Fruit fly (Drosophila melanogaster) whole organism, embryonic: Measurements from ENCODE around the gene CG7289.
A peak's percentile ranks its signal among the peaks of the same experiment; 100 is the strongest.

Experiments used
- Bdp1 ChIP-seq: fragments of 200-800 bp; sonication (Bioruptor generic); optimal IDR thresholded peaks from 3 replicates; lab custom pipeline; 2016; ENCODE audit warnings: missing biosample characterization, missing genetic modification characterization
- Bgb ChIP-seq: fragments of 200-800 bp; sonication (Bioruptor generic); IDR thresholded peaks from 2 replicates; pipeline ENCODE4 v1.3.6; 2022; ENCODE audit warnings: missing biosample characterization, missing genetic modification characterization; ENCODE audit not compliant: partially characterized antibody
- CG10267 ChIP-seq: fragments of 200-800 bp; sonication (Bioruptor generic); optimal IDR thresholded peaks from 2 replicates; lab custom pipeline; 2018; ENCODE audit warnings: missing biosample characterization, mild to moderate bottlenecking, missing genetic modification characterization, moderate library complexity
- CG11560 ChIP-seq: fragments of 200-800 bp; sonication (Bioruptor generic); IDR thresholded peaks from 3 replicates; pipeline ENCODE4 v1.3.6; 2022; ENCODE audit warnings: missing biosample characterization, missing genetic modification characterization
- CG11723 ChIP-seq: fragments of 200-800 bp; sonication (Bioruptor generic); optimal IDR thresholded peaks from 2 replicates; lab custom pipeline; 2017; ENCODE audit warnings: missing biosample characterization, mild to moderate bottlenecking, missing genetic modification characterization
- CG12104 ChIP-seq: fragments of 200-800 bp; sonication (Bioruptor generic); optimal IDR thresholded peaks from 3 replicates; lab custom pipeline; 2016; ENCODE audit warnings: missing biosample characterization, missing genetic modification characterization
- CG12299 ChIP-seq: fragments of 200-800 bp; sonication (Bioruptor generic); optimal IDR thresholded peaks from 2 replicates; lab custom pipeline; 2018; ENCODE audit warnings: missing biosample characterization, mild to moderate bottlenecking, missing genetic modification characterization
- CG12942 ChIP-seq: fragments of 200-800 bp; sonication (Bioruptor generic); optimal IDR thresholded peaks from 3 replicates; lab custom pipeline; 2016; ENCODE audit warnings: missing biosample characterization, missing genetic modification characterization
- CG13424 ChIP-seq: fragments of 200-800 bp; sonication (Bioruptor generic); optimal IDR thresholded peaks from 2 replicates; lab custom pipeline; 2019; ENCODE audit warnings: missing biosample characterization, mild to moderate bottlenecking, missing genetic modification characterization, moderate library complexity
- CG15073 ChIP-seq: fragments of 200-800 bp; sonication (Bioruptor generic); optimal IDR thresholded peaks from 2 replicates; lab custom pipeline; 2016; ENCODE audit warnings: missing biosample characterization, missing genetic modification characterization
- CG17186 ChIP-seq: fragments of 200-800 bp; sonication (Bioruptor generic); optimal IDR thresholded peaks from 3 replicates; lab custom pipeline; 2017; ENCODE audit warnings: missing biosample characterization, missing genetic modification reagents, missing genetic modification characterization
- CG18764 ChIP-seq: fragments of 200-800 bp; sonication (Bioruptor generic); optimal IDR thresholded peaks from 3 replicates; lab custom pipeline; 2016; ENCODE audit warnings: missing biosample characterization, missing genetic modification characterization
- CG2120 ChIP-seq: fragments of 200-800 bp; sonication (Bioruptor generic); optimal IDR thresholded peaks from 3 replicates; lab custom pipeline; 2016; ENCODE audit warnings: missing biosample characterization, missing genetic modification characterization
- CG2129 ChIP-seq: fragments of 200-800 bp; sonication (Bioruptor generic); IDR thresholded peaks from 2 replicates; pipeline ENCODE4 v1.3.6; 2022; ENCODE audit warnings: missing biosample characterization, missing genetic modification characterization; ENCODE audit not compliant: partially characterized antibody
- CG2678 ChIP-seq: fragments of 200-800 bp; sonication (Bioruptor generic); optimal IDR thresholded peaks from 3 replicates; lab custom pipeline; 2019; ENCODE audit warnings: missing biosample characterization, mild to moderate bottlenecking, missing genetic modification characterization, moderate library complexity
- CG32767 ChIP-seq: fragments of 200-800 bp; sonication (Bioruptor generic); IDR thresholded peaks from 2 replicates; pipeline ENCODE4 v1.3.6; 2022; ENCODE audit warnings: missing biosample characterization, missing genetic modification characterization
- CG4730 ChIP-seq: fragments of 200-800 bp; sonication (Bioruptor generic); IDR thresholded peaks from 2 replicates; pipeline ENCODE4 v1.3.6; 2022; ENCODE audit warnings: missing biosample characterization, missing genetic modification characterization
- CG4854 ChIP-seq: fragments of 200-800 bp; sonication (Bioruptor generic); optimal IDR thresholded peaks from 2 replicates; lab custom pipeline; 2016; ENCODE audit warnings: missing biosample characterization, missing genetic modification characterization, inconsistent platforms
- CG5953 ChIP-seq: fragments of 200-800 bp; sonication (Bioruptor generic); IDR thresholded peaks from 2 replicates; pipeline ENCODE4 v1.3.6; 2022; ENCODE audit warnings: missing biosample characterization, missing genetic modification characterization
- CG7556 ChIP-seq: fragments of 200-800 bp; sonication (Bioruptor generic); optimal IDR thresholded peaks from 2 replicates; lab custom pipeline; 2017; ENCODE audit warnings: missing biosample characterization, mild to moderate bottlenecking, missing genetic modification characterization
- CG7928 ChIP-seq: fragments of 200-800 bp; sonication (Bioruptor generic); optimal IDR thresholded peaks from 2 replicates; lab custom pipeline; 2017; ENCODE audit warnings: missing biosample characterization, mild to moderate bottlenecking, missing genetic modification characterization
- CG8765 ChIP-seq: fragments of 200-800 bp; sonication (Bioruptor generic); IDR thresholded peaks from 2 replicates; pipeline ENCODE4 v1.3.6; 2022; ENCODE audit warnings: missing biosample characterization, missing genetic modification characterization
- CG9817 ChIP-seq: fragments of 200-800 bp; sonication (Bioruptor generic); optimal IDR thresholded peaks from 2 replicates; lab custom pipeline; 2018; ENCODE audit warnings: missing biosample characterization, mild to moderate bottlenecking, missing genetic modification characterization, moderate library complexity
- HHEX ChIP-seq: fragments of 200-800 bp; sonication (Bioruptor generic); optimal IDR thresholded peaks from 3 replicates; lab custom pipeline; 2017; ENCODE audit warnings: missing biosample characterization, mild to moderate bottlenecking, missing genetic modification characterization, missing genetic modification reagents
- Hr78 ChIP-seq, 2 experiments: fragments of 200-800 bp in 1 of 2; fragments of >200 bp in 1 of 2; sonication (Bioruptor generic) in 1 of 2; optimal IDR thresholded peaks; 2 replicates each; lab custom pipeline; 2017 to 2019; ENCODE audit warnings: missing biosample characterization in 2 of 2, missing genetic modification characterization in 2 of 2, mild to moderate bottlenecking in 1 of 2, moderate library complexity in 1 of 2
- MTF-1 ChIP-seq: fragments of 200-800 bp; sonication (Bioruptor generic); optimal IDR thresholded peaks from 2 replicates; lab custom pipeline; 2018; ENCODE audit warnings: missing biosample characterization, mild to moderate bottlenecking, missing genetic modification characterization, borderline replicate concordance
- Max ChIP-seq: fragments of 200-800 bp; sonication (Bioruptor generic); optimal IDR thresholded peaks from 2 replicates; lab custom pipeline; 2016; ENCODE audit warnings: missing biosample characterization, mild to moderate bottlenecking, missing genetic modification characterization
- Nf-YA ChIP-seq: fragments of 200-800 bp; sonication (Bioruptor generic); IDR thresholded peaks from 2 replicates; pipeline ENCODE4 v1.3.6; 2022; ENCODE audit warnings: missing biosample characterization, missing genetic modification characterization
- NfI ChIP-seq: fragments of 200-800 bp; sonication (Bioruptor generic); optimal IDR thresholded peaks from 3 replicates; lab custom pipeline; 2018; ENCODE audit warnings: missing biosample characterization, mild to moderate bottlenecking, missing genetic modification characterization, moderate library complexity
- Oli ChIP-seq: fragments of 200-800 bp; sonication (Bioruptor generic); optimal IDR thresholded peaks from 2 replicates; lab custom pipeline; 2018; ENCODE audit warnings: missing biosample characterization, mild to moderate bottlenecking, missing genetic modification characterization, moderate library complexity
- Pdp1 ChIP-seq, 2 experiments: fragments of 200-800 bp; sonication (Bioruptor generic); optimal IDR thresholded peaks; 3 replicates each; lab custom pipeline; 2016; ENCODE audit warnings: missing biosample characterization in 2 of 2, missing genetic modification characterization in 2 of 2, mild to moderate bottlenecking in 1 of 2, moderate library complexity in 1 of 2
- Six4 ChIP-seq: fragments of 200-800 bp; sonication (Bioruptor generic); optimal IDR thresholded peaks from 2 replicates; lab custom pipeline; 2016; ENCODE audit warnings: missing biosample characterization, missing genetic modification characterization
- Trl ChIP-seq, 3 experiments: fragments of >200 bp in 2 of 3; fragments of 200-800 bp in 1 of 3; sonication (Bioruptor generic) in 1 of 3; optimal IDR thresholded peaks; 2 replicates in 1 of 3; 3 replicates in 2 of 3; lab custom pipeline; 2016 to 2017; ENCODE audit warnings: missing biosample characterization in 1 of 3, missing genetic modification characterization in 1 of 3
- ab ChIP-seq: fragments of 200-800 bp; sonication (Bioruptor generic); optimal IDR thresholded peaks from 2 replicates; lab custom pipeline; 2016; ENCODE audit warnings: missing biosample characterization, missing genetic modification characterization
- az2 ChIP-seq: fragments of 200-800 bp; sonication (Bioruptor generic); optimal IDR thresholded peaks from 3 replicates; lab custom pipeline; 2016; ENCODE audit warnings: missing biosample characterization, missing genetic modification characterization
- br ChIP-seq: fragments of >200 bp; optimal IDR thresholded peaks from 2 replicates; lab custom pipeline; 2017
- cg ChIP-seq: fragments of 200-800 bp; sonication (Bioruptor generic); optimal IDR thresholded peaks from 3 replicates; lab custom pipeline; 2019; ENCODE audit warnings: missing biosample characterization, mild to moderate bottlenecking, missing genetic modification characterization, moderate library complexity
- dpn ChIP-seq, 2 experiments: fragments of 200-800 bp; sonication (Bioruptor generic); optimal IDR thresholded peaks; 3 replicates each; lab custom pipeline; 2016; ENCODE audit warnings: missing biosample characterization in 2 of 2, missing genetic modification characterization in 2 of 2
- exex ChIP-seq: fragments of 200-800 bp; sonication (Bioruptor generic); optimal IDR thresholded peaks from 4 replicates; lab custom pipeline; 2018; ENCODE audit warnings: missing biosample characterization, mild to moderate bottlenecking, missing genetic modification characterization, moderate library complexity
- fu2 ChIP-seq: fragments of 200-800 bp; sonication (Bioruptor generic); optimal IDR thresholded peaks from 2 replicates; lab custom pipeline; 2016; ENCODE audit warnings: missing biosample characterization, missing genetic modification characterization
- gem ChIP-seq: fragments of 200-800 bp; sonication (Bioruptor generic); optimal IDR thresholded peaks from 2 replicates; lab custom pipeline; 2019; ENCODE audit warnings: missing biosample characterization, mild to moderate bottlenecking, missing genetic modification characterization, moderate library complexity
- gfzf ChIP-seq: fragments of 200-800 bp; sonication (Bioruptor generic); optimal IDR thresholded peaks from 2 replicates; lab custom pipeline; 2016; ENCODE audit warnings: missing biosample characterization, mild to moderate bottlenecking, missing genetic modification characterization, moderate library complexity
- her ChIP-seq: fragments of 200-800 bp; sonication (Bioruptor generic); optimal IDR thresholded peaks from 2 replicates; lab custom pipeline; 2016; ENCODE audit warnings: missing biosample characterization, missing genetic modification characterization
- jing ChIP-seq: fragments of 200-800 bp; sonication (Bioruptor generic); optimal IDR thresholded peaks from 2 replicates; lab custom pipeline; 2018; ENCODE audit warnings: missing biosample characterization, mild to moderate bottlenecking, missing genetic modification characterization
- oc ChIP-seq: fragments of 200-800 bp; sonication (Bioruptor generic); optimal IDR thresholded peaks from 2 replicates; lab custom pipeline; 2018; ENCODE audit warnings: missing biosample characterization, mild to moderate bottlenecking, missing genetic modification characterization, moderate library complexity
- odd ChIP-seq: fragments of 200-800 bp; sonication (Bioruptor generic); optimal IDR thresholded peaks from 2 replicates; lab custom pipeline; 2017; ENCODE audit warnings: missing biosample characterization, mild to moderate bottlenecking, missing genetic modification characterization
- salm ChIP-seq: fragments of 200-800 bp; sonication (Bioruptor generic); optimal IDR thresholded peaks from 2 replicates; lab custom pipeline; 2018; ENCODE audit warnings: missing biosample characterization, mild to moderate bottlenecking, missing genetic modification characterization
- slp2 ChIP-seq: fragments of 200-800 bp; sonication (Bioruptor generic); optimal IDR thresholded peaks from 2 replicates; lab custom pipeline; 2016; ENCODE audit warnings: missing biosample characterization, missing genetic modification characterization
- tna ChIP-seq: fragments of 200-800 bp; sonication (Bioruptor generic); IDR thresholded peaks from 2 replicates; pipeline ENCODE4 v1.3.6; 2022; ENCODE audit warnings: missing biosample characterization, missing genetic modification characterization; ENCODE audit not compliant: partially characterized antibody
- tup ChIP-seq: fragments of 200-800 bp; sonication (Bioruptor generic); optimal IDR thresholded peaks from 2 replicates; lab custom pipeline; 2016; ENCODE audit warnings: missing biosample characterization, mild to moderate bottlenecking, missing genetic modification characterization, moderate library complexity
- z ChIP-seq: fragments of 200-800 bp; sonication (Bioruptor generic); IDR thresholded peaks from 3 replicates; pipeline ENCODE4 v1.3.6; 2022; ENCODE audit warnings: missing biosample characterization, missing genetic modification characterization

CG7289 gene

dm6 chr2L:2032076-2032475 lies 50.1 kb downstream of the CG7289 start (continued):
- TF ChIP-seq oc (tag; lab: Kevin White, UChicago), result no peak
- TF ChIP-seq Six4, result no peak
- no peak for TF ChIP-seq CG11560 (tag; lab: Robert Waterston, UW)
- TF ChIP-seq z (GFP tag; lab: Robert Waterston, UW), result no peak
- no peak for TF ChIP-seq CG18764 (GFP tag; lab: Kevin White, UChicago)
- no peak for TF ChIP-seq CG12942 (GFP tag; lab: Kevin White, UChicago)
- TF ChIP-seq CG2678 (tag; lab: Kevin White, UChicago), result peak; percentile 53
- TF ChIP-seq NfI (GFP tag; lab: Kevin White, UChicago), result no peak
- TF ChIP-seq dpn (GFP tag; optimal IDR thresholded peaks at IDR 0.05; lab: Kevin White, UChicago), result no peak
- TF ChIP-seq salm (tag; lab: Kevin White, UChicago), result no peak
- no peak for TF ChIP-seq CG7556
- TF ChIP-seq ab (GFP tag; lab: Kevin White, UChicago), result no peak
- TF ChIP-seq HHEX (GFP tag; lab: Kevin White, UChicago), result no peak
- TF ChIP-seq CG10267, result no peak
- no peak for TF ChIP-seq CG12104 (GFP tag; lab: Kevin White, UChicago)
- no peak for TF ChIP-seq CG2129 (GFP tag; lab: Robert Waterston, UW)
- TF ChIP-seq her (GFP tag; lab: Kevin White, UChicago), result no peak
- TF ChIP-seq slp2 (GFP tag; lab: Kevin White, UChicago), result no peak
- no peak for TF ChIP-seq br
- no peak for TF ChIP-seq Nf-YA (GFP tag; lab: Robert Waterston, UW)
- TF ChIP-seq Oli (tag; lab: Kevin White, UChicago), result no peak
- no peak for TF ChIP-seq CG4730
- TF ChIP-seq tna, result no peak
- no peak for TF ChIP-seq gem (tag; lab: Kevin White, UChicago)
- TF ChIP-seq fu2 (GFP tag; lab: Kevin White, UChicago), result no peak
- TF ChIP-seq exex (tag; lab: Kevin White, UChicago), result no peak
- TF ChIP-seq CG5953 (GFP tag; lab: Robert Waterston, UW), result no peak
- TF ChIP-seq CG7928 (GFP tag; lab: Kevin White, UChicago), result no peak
- TF ChIP-seq CG11723 (GFP tag; lab: Kevin White, UChicago), result no peak
- TF ChIP-seq CG13424 (tag; lab: Kevin White, UChicago), result peak; percentile 28
- peak in 1 of 2 experiments; percentile 16 for TF ChIP-seq Hr78 (GFP tag; optimal IDR thresholded peaks at IDR 0.05; lab: Kevin White, UChicago)
- TF ChIP-seq CG12299, result no peak
- no peak for TF ChIP-seq Bdp1 (GFP tag; lab: Kevin White, UChicago)
- no peak for TF ChIP-seq gfzf (GFP tag; lab: Kevin White, UChicago)
- TF ChIP-seq CG9817 (tag; lab: Kevin White, UChicago), result peak; percentile 22
- no peak for TF ChIP-seq CG4854 (GFP tag; lab: Kevin White, UChicago)
- no peak for TF ChIP-seq CG17186 (GFP tag; lab: Kevin White, UChicago)
- no peak for TF ChIP-seq tup
- no peak for TF ChIP-seq Bgb
- TF ChIP-seq cg, result no peak
- no peak for TF ChIP-seq Max (GFP tag; lab: Kevin White, UChicago)
- no peak for TF ChIP-seq MTF-1 (GFP tag; lab: Kevin White, UChicago)
- no peak for TF ChIP-seq CG32767 (GFP tag; lab: Robert Waterston, UW)
- no peak for TF ChIP-seq CG15073 (GFP tag; lab: Kevin White, UChicago)
- TF ChIP-seq az2 (GFP tag; lab: Kevin White, UChicago), result no peak
- no peak for TF ChIP-seq Trl (optimal IDR thresholded peaks at IDR 0.05; lab: Kevin White, UChicago)
- no peak for TF ChIP-seq Trl (GFP tag; optimal IDR thresholded peaks at IDR 0.05; lab: Kevin White, UChicago)
- TF ChIP-seq Pdp1 (GFP tag; optimal IDR thresholded peaks at IDR 0.05; lab: Kevin White, UChicago), result peak in 1 of 2 experiments; percentile 12
- no peak for TF ChIP-seq CG2120 (GFP tag; lab: Kevin White, UChicago)
- TF ChIP-seq CG8765 (GFP tag; lab: Robert Waterston, UW), result no peak
- TF ChIP-seq jing (GFP tag; lab: Kevin White, UChicago), result no peak
- no peak for TF ChIP-seq odd (GFP tag; lab: Kevin White, UChicago)
